Worm (Caenorhabditis elegans) whole organism, L3 larva: ENCODE results near the gene F27B10.1.

ENCODE experiments used
- ZK546.5 ChIP-seq: sonication (generic microtip); optimal IDR thresholded peaks from 2 replicates; lab custom pipeline; 2017; ENCODE audit warnings: missing biosample characterization, missing genetic modification characterization
- fos-1 ChIP-seq: fragments of 150-350 bp; optimal IDR thresholded peaks from 2 replicates; lab custom pipeline; 2014; ENCODE audit warnings: missing biosample characterization, missing genetic modification characterization
- nhr-11 ChIP-seq: fragments of 150-350 bp; optimal IDR thresholded peaks from 2 replicates; lab custom pipeline; 2014; ENCODE audit warnings: missing biosample characterization, missing genetic modification characterization
- pqm-1 ChIP-seq: fragments of 150-350 bp; optimal IDR thresholded peaks from 2 replicates; lab custom pipeline; 2017; ENCODE audit warnings: missing biosample characterization, missing genetic modification characterization, inconsistent platforms

ce11 chrV:7075646-7076045 lies 3.2 kb downstream of the F27B10.1 start, which contains the start of gene npa-1:
- peak; percentile 63 for TF ChIP-seq pqm-1 (tag; lab: Kevin White, UChicago)
- no peak for TF ChIP-seq ZK546.5 (tag; lab: Kevin White, UChicago)
- TF ChIP-seq fos-1 (tag; lab: Kevin White, UChicago) = no peak
- TF ChIP-seq nhr-11 (tag; lab: Kevin White, UChicago) = no peak
